Fruit fly (Drosophila melanogaster): ENCODE measurements around the gene CG10462.

CG10462 gene

DNA sequence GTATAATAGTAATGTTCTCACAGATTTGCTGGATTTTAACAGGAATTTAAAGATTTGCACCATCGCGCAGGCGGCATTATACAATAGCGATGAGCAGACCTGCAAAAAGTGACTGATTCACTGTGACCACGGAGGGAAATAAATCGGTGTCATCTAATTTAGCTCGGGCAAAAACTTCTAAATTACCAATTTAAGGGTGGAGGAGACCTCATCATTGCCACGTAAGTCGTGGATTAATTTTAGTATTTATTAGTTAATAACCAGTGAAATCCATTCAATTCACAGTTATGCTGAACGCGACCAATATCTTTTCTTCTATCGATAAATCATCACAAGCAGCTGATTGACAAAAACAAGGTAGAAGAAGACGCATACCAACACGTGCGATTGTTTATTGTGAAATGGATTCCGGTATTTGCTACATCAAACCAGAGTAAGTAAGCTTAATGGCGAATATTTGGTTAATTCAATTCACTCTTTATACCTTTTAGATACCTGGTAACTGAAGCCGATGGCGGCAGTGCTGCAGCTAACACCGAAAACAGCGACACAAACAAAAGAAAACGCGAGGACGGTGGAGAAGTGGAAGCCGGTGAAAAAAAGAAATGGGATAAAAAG lies 22.8 kb upstream of the CG10462 start, which contains the start of the genes CG10628 and Dus3 (continued):
- TF ChIP-seq CG2199 (GFP tag; IDR thresholded peaks at IDR 0.05) (peak; percentile 94), CG6813 (GFP tag; optimal IDR thresholded peaks at IDR 0.05) (peak; percentile 84), CG17186 (GFP tag; optimal IDR thresholded peaks at IDR 0.05) (peak; percentile 87), salm (tag; optimal IDR thresholded peaks at IDR 0.05) (peak; percentile 74), crp (GFP tag; optimal IDR thresholded peaks at IDR 0.05) (peak; percentile 74 to 97), CG11085 (GFP tag; IDR thresholded peaks at IDR 0.05) (peak; percentile 88), CG7745 (tag; optimal IDR thresholded peaks at IDR 0.05) (no peak), CG3281 (GFP tag; optimal IDR thresholded peaks at IDR 0.05) (peak; percentile 91), CG12071 (GFP tag; optimal IDR thresholded peaks at IDR 0.05) (peak; percentile 82), CG4424 (GFP tag; optimal IDR thresholded peaks at IDR 0.05) (peak; percentile 88), grau (tag; optimal IDR thresholded peaks at IDR 0.05) (peak; percentile 91), onecut (GFP tag; IDR thresholded peaks at IDR 0.05) (peak; percentile 81), CG42726 (GFP tag; IDR thresholded peaks at IDR 0.05; ENCODE audit: partially characterized antibody) (peak; percentile 45; the same call in 1 of the 2 replicates), mam (GFP tag; optimal IDR thresholded peaks at IDR 0.05) (peak; percentile 96), ham (GFP tag; IDR thresholded peaks at IDR 0.05) (peak; percentile 61; the same call in 1 of the 2 replicates), Med (GFP tag) (peak; percentile 99), CG6175 (GFP tag; IDR thresholded peaks at IDR 0.05) (peak; percentile 71; the same call in 2 of the 3 replicates), dm (GFP tag; optimal IDR thresholded peaks at IDR 0.05) (peak; percentile 97), CG14710 (tag; optimal IDR thresholded peaks at IDR 0.05) (peak; percentile 92), Myb (GFP tag; optimal IDR thresholded peaks at IDR 0.05) (peak; percentile 73), dan (GFP tag; IDR thresholded peaks at IDR 0.05) (peak; percentile 67), schlank (tag; optimal IDR thresholded peaks at IDR 0.05) (peak; percentile 75), pan (optimal IDR thresholded peaks at IDR 0.05) (no peak), pan (GFP tag; optimal IDR thresholded peaks at IDR 0.05 in 1 of 2, IDR thresholded peaks at IDR 0.05 in 1 of 2) (peak in 1 of 2 experiments; percentile 95), Lpt (GFP tag; optimal IDR thresholded peaks at IDR 0.05) (no peak), CG1832 (GFP tag; optimal IDR thresholded peaks at IDR 0.05) (no peak), nau (GFP tag; optimal IDR thresholded peaks at IDR 0.05) (peak; percentile 83), vfl (GFP tag; optimal IDR thresholded peaks at IDR 0.05) (peak; percentile 90), eve (GFP tag; optimal IDR thresholded peaks at IDR 0.05) (no peak), so (GFP tag; IDR thresholded peaks at IDR 0.05) (peak; percentile 91), E2f1 (GFP tag; IDR thresholded peaks at IDR 0.05) (peak; percentile 89), HLHmδ (GFP tag; optimal IDR thresholded peaks at IDR 0.05) (no peak), Hr78 (GFP tag; optimal IDR thresholded peaks at IDR 0.05) (peak in 1 of 2 experiments; percentile 11), CG10979 (tag; optimal IDR thresholded peaks at IDR 0.05) (peak; percentile 86), pho (GFP tag; optimal IDR thresholded peaks at IDR 0.05) (peak; percentile 95), CG11456 (GFP tag; IDR thresholded peaks at IDR 0.05) (peak; percentile 95), tna (GFP tag; IDR thresholded peaks at IDR 0.05; ENCODE audit: partially characterized antibody) (no peak), sug (tag; optimal IDR thresholded peaks at IDR 0.05) (peak; percentile 91), Fer2 (tag; optimal IDR thresholded peaks at IDR 0.05) (peak; percentile 76), sim (GFP tag; IDR thresholded peaks at IDR 0.05) (peak; percentile 69; the same call in 1 of the 2 replicates), gem (tag; optimal IDR thresholded peaks at IDR 0.05) (peak; percentile 95), fu2 (GFP tag; optimal IDR thresholded peaks at IDR 0.05) (peak; percentile 94), CG13775 (GFP tag; optimal IDR thresholded peaks at IDR 0.05) (peak; percentile 92), Neu2 (GFP tag; optimal IDR thresholded peaks at IDR 0.05; ENCODE audit: borderline replicate concordance) (peak; percentile 73), gcm (GFP tag; optimal IDR thresholded peaks at IDR 0.05) (peak; percentile 79), HLH4C (GFP tag; IDR thresholded peaks at IDR 0.05; ENCODE audit: partially characterized antibody) (peak; percentile 57; the same call in 2 of the 3 replicates), unc-4 (GFP tag; IDR thresholded peaks at IDR 0.05; ENCODE audit: partially characterized antibody) (peak; percentile 58), prd (optimal IDR thresholded peaks at IDR 0.05) (no peak), prd (GFP tag; IDR thresholded peaks at IDR 0.05) (peak; percentile 95)
